Fruit fly (Drosophila melanogaster) S2 (cell line): Measurements from ENCODE around the gene eIF2Bepsilon.

ENCODE experiments used
- CG8478 ChIP-seq: fragments of >200 bp; optimal IDR thresholded peaks from 2 replicates; lab custom pipeline; 2018
- CTCF ChIP-seq, 2 experiments: fragments of >200 bp; optimal IDR thresholded peaks; 2 replicates each; lab custom pipeline; 2018

DNA sequence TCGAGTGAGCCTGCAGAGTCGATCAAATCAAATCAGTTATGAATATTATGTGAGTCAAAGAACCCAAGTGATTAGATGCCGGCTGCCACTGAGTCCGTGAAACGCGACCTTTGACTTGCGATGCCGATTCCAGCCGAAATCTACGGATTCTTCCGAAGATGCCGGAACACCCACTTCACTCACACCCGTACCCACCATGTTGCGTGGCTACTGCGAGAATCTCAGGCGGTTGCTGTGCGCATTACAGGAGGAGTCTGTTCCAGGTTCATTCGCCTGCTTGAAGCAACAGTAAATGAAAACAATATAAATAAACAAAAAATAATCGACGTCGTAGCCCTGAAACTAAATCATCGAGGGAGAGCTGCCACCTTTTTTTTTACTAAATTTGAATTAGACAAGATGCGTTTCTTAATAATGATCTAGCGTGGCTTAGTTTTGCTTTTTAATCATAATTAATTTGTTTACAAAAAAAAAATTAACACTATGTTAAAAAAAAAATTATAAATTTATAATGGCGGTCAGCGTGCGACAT is 21.0 kb downstream of the eIF2Bepsilon start, which contains the start of gene Ldaf1:
- TF ChIP-seq CTCF (optimal IDR thresholded peaks at IDR 0.05; lab: Kevin White, UChicago), result no peak
- no peak for TF ChIP-seq CG8478 (lab: Kevin White, UChicago)
